Fruit fly (Drosophila melanogaster) whole organism, embryonic: ENCODE results near the gene CG15404.

Source experiments
- Asciz ChIP-seq: fragments of 200-800 bp; sonication (Bioruptor generic); optimal IDR thresholded peaks from 2 replicates; lab custom pipeline; 2017; ENCODE audit warnings: missing biosample characterization, mild to moderate bottlenecking, missing genetic modification characterization, missing genetic modification reagents
- CG10209 ChIP-seq: fragments of 200-800 bp; sonication (Bioruptor generic); optimal IDR thresholded peaks from 3 replicates; lab custom pipeline; 2017; ENCODE audit warnings: missing biosample characterization, mild to moderate bottlenecking, missing genetic modification characterization, missing genetic modification reagents
- CG10267 ChIP-seq: fragments of 200-800 bp; sonication (Bioruptor generic); optimal IDR thresholded peaks from 2 replicates; lab custom pipeline; 2018; ENCODE audit warnings: missing biosample characterization, mild to moderate bottlenecking, missing genetic modification characterization, moderate library complexity
- CG12659 ChIP-seq: fragments of 200-800 bp; sonication (Bioruptor generic); optimal IDR thresholded peaks from 3 replicates; lab custom pipeline; 2017; ENCODE audit warnings: mild to moderate bottlenecking, missing biosample characterization, missing genetic modification reagents, missing genetic modification characterization
- CG13287 ChIP-seq: fragments of 200-800 bp; sonication (Bioruptor generic); IDR thresholded peaks from 2 replicates; pipeline ENCODE4 v1.3.6; 2022; ENCODE audit warnings: missing biosample characterization, missing genetic modification characterization; ENCODE audit not compliant: partially characterized antibody
- CG13424 ChIP-seq: fragments of 200-800 bp; sonication (Bioruptor generic); optimal IDR thresholded peaks from 2 replicates; lab custom pipeline; 2019; ENCODE audit warnings: missing biosample characterization, mild to moderate bottlenecking, missing genetic modification characterization, moderate library complexity
- CG14965 ChIP-seq: fragments of 200-800 bp; sonication (Bioruptor generic); optimal IDR thresholded peaks from 2 replicates; lab custom pipeline; 2016; ENCODE audit warnings: missing biosample characterization, missing genetic modification characterization, borderline replicate concordance
- CG15696 ChIP-seq: fragments of 200-800 bp; sonication (Bioruptor generic); optimal IDR thresholded peaks from 2 replicates; lab custom pipeline; 2019; ENCODE audit warnings: missing biosample characterization, mild to moderate bottlenecking, missing genetic modification characterization, moderate library complexity
- CG1603 ChIP-seq: fragments of 200-800 bp; sonication (Bioruptor generic); optimal IDR thresholded peaks from 2 replicates; lab custom pipeline; 2019; ENCODE audit warnings: missing biosample characterization, mild to moderate bottlenecking, missing genetic modification characterization, moderate library complexity
- CG16813 ChIP-seq: fragments of 200-800 bp; sonication (Bioruptor generic); IDR thresholded peaks from 3 replicates; pipeline ENCODE4 v1.3.6; 2022; ENCODE audit warnings: missing biosample characterization, missing genetic modification characterization; ENCODE audit not compliant: partially characterized antibody
- CG17186 ChIP-seq: fragments of 200-800 bp; sonication (Bioruptor generic); optimal IDR thresholded peaks from 3 replicates; lab custom pipeline; 2017; ENCODE audit warnings: missing biosample characterization, missing genetic modification reagents, missing genetic modification characterization
- CG2116 ChIP-seq: fragments of 200-800 bp; sonication (Bioruptor generic); optimal IDR thresholded peaks from 3 replicates; lab custom pipeline; 2018; ENCODE audit warnings: missing biosample characterization, mild to moderate bottlenecking, missing genetic modification characterization
- CG33557 ChIP-seq: fragments of 200-800 bp; sonication (Bioruptor generic); optimal IDR thresholded peaks from 2 replicates; lab custom pipeline; 2019; ENCODE audit warnings: missing biosample characterization, mild to moderate bottlenecking, missing genetic modification characterization, moderate library complexity
- CG34376 ChIP-seq: fragments of 200-800 bp; sonication (Bioruptor generic); optimal IDR thresholded peaks from 2 replicates; lab custom pipeline; 2018; ENCODE audit warnings: missing biosample characterization, mild to moderate bottlenecking, missing genetic modification characterization
- CG3995 ChIP-seq: fragments of 200-800 bp; sonication (Bioruptor generic); optimal IDR thresholded peaks from 3 replicates; lab custom pipeline; 2016; ENCODE audit warnings: missing biosample characterization, missing genetic modification characterization
- CG6175 ChIP-seq: fragments of 200-800 bp; sonication (Bioruptor generic); IDR thresholded peaks from 3 replicates; pipeline ENCODE4 v1.3.6; 2022; ENCODE audit warnings: missing biosample characterization, missing genetic modification characterization
- CG6254 ChIP-seq: fragments of 200-800 bp; sonication (Bioruptor generic); optimal IDR thresholded peaks from 3 replicates; lab custom pipeline; 2017; ENCODE audit warnings: mild to moderate bottlenecking, missing biosample characterization, missing genetic modification reagents, missing genetic modification characterization
- CG8290 ChIP-seq, 3 experiments: fragments of 200-800 bp; sonication (Bioruptor generic); optimal IDR thresholded peaks; 2 replicates each; lab custom pipeline; 2016 to 2019; ENCODE audit warnings: missing biosample characterization in 3 of 3, missing genetic modification characterization in 3 of 3, mild to moderate bottlenecking in 2 of 3, moderate library complexity in 1 of 3
- CG9437 ChIP-seq: fragments of 200-800 bp; sonication (Bioruptor generic); optimal IDR thresholded peaks from 2 replicates; lab custom pipeline; 2018; ENCODE audit warnings: missing biosample characterization, mild to moderate bottlenecking, missing genetic modification characterization
- CG9727 ChIP-seq: fragments of 200-800 bp; sonication (Bioruptor generic); optimal IDR thresholded peaks from 3 replicates; lab custom pipeline; 2017; ENCODE audit warnings: missing biosample characterization, mild to moderate bottlenecking, missing genetic modification characterization
- Dfd ChIP-seq, 2 experiments: fragments of >200 bp; optimal IDR thresholded peaks; 2 replicates each; lab custom pipeline; 2017; ENCODE audit warnings: missing biosample characterization in 2 of 2, missing genetic modification characterization in 2 of 2
- Dp ChIP-seq: fragments of 200-800 bp; sonication (Bioruptor generic); optimal IDR thresholded peaks from 2 replicates; lab custom pipeline; 2018; ENCODE audit warnings: missing biosample characterization, mild to moderate bottlenecking, missing genetic modification characterization, moderate library complexity
- E2f2 ChIP-seq: fragments of 200-800 bp; sonication (Bioruptor generic); IDR thresholded peaks from 2 replicates; pipeline ENCODE4 v1.3.6; 2022; ENCODE audit warnings: missing biosample characterization, missing genetic modification characterization
- Elba2 ChIP-seq: fragments of 200-800 bp; sonication (Bioruptor generic); optimal IDR thresholded peaks from 3 replicates; lab custom pipeline; 2016; ENCODE audit warnings: missing biosample characterization, missing genetic modification characterization
- Ets97D ChIP-seq: fragments of 200-800 bp; sonication (Bioruptor generic); optimal IDR thresholded peaks from 3 replicates; lab custom pipeline; 2016; ENCODE audit warnings: missing biosample characterization, missing genetic modification characterization
- HHEX ChIP-seq: fragments of 200-800 bp; sonication (Bioruptor generic); optimal IDR thresholded peaks from 3 replicates; lab custom pipeline; 2017; ENCODE audit warnings: missing biosample characterization, mild to moderate bottlenecking, missing genetic modification characterization, missing genetic modification reagents
- Hr3 ChIP-seq: fragments of 200-800 bp; sonication (Bioruptor generic); optimal IDR thresholded peaks from 3 replicates; lab custom pipeline; 2016; ENCODE audit warnings: missing biosample characterization, missing genetic modification characterization
- MBD-R2 ChIP-seq: fragments of 200-800 bp; sonication (Bioruptor generic); IDR thresholded peaks from 2 replicates; pipeline ENCODE4 v1.3.6; 2022; ENCODE audit warnings: missing biosample characterization, missing genetic modification characterization
- NFAT ChIP-seq: fragments of 200-800 bp; sonication (Bioruptor generic); IDR thresholded peaks from 2 replicates; pipeline ENCODE4 v1.3.6; 2022; ENCODE audit warnings: missing biosample characterization, missing genetic modification characterization
- NfI ChIP-seq: fragments of 200-800 bp; sonication (Bioruptor generic); optimal IDR thresholded peaks from 3 replicates; lab custom pipeline; 2018; ENCODE audit warnings: missing biosample characterization, mild to moderate bottlenecking, missing genetic modification characterization, moderate library complexity
- Pdp1 ChIP-seq, 2 experiments: fragments of 200-800 bp; sonication (Bioruptor generic); optimal IDR thresholded peaks; 3 replicates each; lab custom pipeline; 2016; ENCODE audit warnings: missing biosample characterization in 2 of 2, missing genetic modification characterization in 2 of 2, mild to moderate bottlenecking in 1 of 2, moderate library complexity in 1 of 2
- Ptx1 ChIP-seq: fragments of 200-800 bp; sonication (Bioruptor generic); IDR thresholded peaks from 2 replicates; pipeline ENCODE4 v1.3.6; 2022; ENCODE audit warnings: missing biosample characterization, missing genetic modification characterization
- Scr ChIP-seq: fragments of 200-800 bp; sonication (Bioruptor generic); IDR thresholded peaks from 2 replicates; pipeline ENCODE4 v1.3.6; 2022; ENCODE audit warnings: missing biosample characterization, missing genetic modification characterization; ENCODE audit not compliant: partially characterized antibody
- Sry-δ ChIP-seq: fragments of 200-800 bp; sonication (Bioruptor generic); optimal IDR thresholded peaks from 2 replicates; lab custom pipeline; 2016; ENCODE audit warnings: missing biosample characterization, missing genetic modification characterization
- Stat92E ChIP-seq, 3 experiments: fragments of >200 bp in 2 of 3; fragments of 200-800 bp in 1 of 3; sonication (Bioruptor generic) in 1 of 3; optimal IDR thresholded peaks; 2 replicates each; lab custom pipeline; 2017 to 2019; ENCODE audit warnings: missing biosample characterization in 3 of 3, missing genetic modification characterization in 3 of 3, mild to moderate bottlenecking in 1 of 3, moderate library complexity in 1 of 3
- Usf ChIP-seq: fragments of 200-800 bp; sonication (Bioruptor generic); optimal IDR thresholded peaks from 2 replicates; lab custom pipeline; 2017; ENCODE audit warnings: missing genotype, missing biosample characterization, missing genetic modification characterization
- YL-1 ChIP-seq: fragments of 200-800 bp; sonication (Bioruptor generic); optimal IDR thresholded peaks from 3 replicates; lab custom pipeline; 2017; ENCODE audit warnings: missing biosample characterization, mild to moderate bottlenecking, missing genetic modification characterization
- aop ChIP-seq: fragments of 200-800 bp; sonication (Bioruptor generic); IDR thresholded peaks from 2 replicates; pipeline ENCODE4 v1.3.6; 2022; ENCODE audit warnings: missing biosample characterization, missing genetic modification characterization
- bsh ChIP-seq, 2 experiments: fragments of 200-800 bp; sonication (Bioruptor generic); optimal IDR thresholded peaks; 2 replicates each; lab custom pipeline; 2017 to 2018; ENCODE audit warnings: mild to moderate bottlenecking in 2 of 2, missing biosample characterization in 2 of 2, missing genetic modification characterization in 2 of 2, moderate library complexity in 1 of 2
- crc ChIP-seq: fragments of 200-800 bp; sonication (Bioruptor generic); optimal IDR thresholded peaks from 2 replicates; lab custom pipeline; 2016; ENCODE audit warnings: missing biosample characterization, missing genetic modification characterization
- crp ChIP-seq, 2 experiments: fragments of 200-800 bp; sonication (Bioruptor generic); optimal IDR thresholded peaks; 2 replicates in 1 of 2; 3 replicates in 1 of 2; lab custom pipeline; 2017; ENCODE audit warnings: missing biosample characterization in 2 of 2, missing genetic modification characterization in 2 of 2, mild to moderate bottlenecking in 1 of 2, moderate library complexity in 1 of 2
- eve ChIP-seq, 2 experiments: fragments of >200 bp; optimal IDR thresholded peaks; 2 replicates each; lab custom pipeline; 2017; ENCODE audit warnings: missing biosample characterization in 2 of 2, missing genetic modification characterization in 2 of 2
- pfk ChIP-seq: fragments of 200-800 bp; sonication (Bioruptor generic); optimal IDR thresholded peaks from 2 replicates; lab custom pipeline; 2018; ENCODE audit warnings: missing biosample characterization, mild to moderate bottlenecking, missing genetic modification characterization, moderate library complexity
- pzg ChIP-seq: fragments of 200-800 bp; sonication (Bioruptor generic); optimal IDR thresholded peaks from 3 replicates; lab custom pipeline; 2018; ENCODE audit warnings: missing biosample characterization, mild to moderate bottlenecking, missing genetic modification characterization, moderate library complexity
- run ChIP-seq: fragments of 200-800 bp; sonication (Bioruptor generic); optimal IDR thresholded peaks from 3 replicates; lab custom pipeline; 2018; ENCODE audit warnings: missing biosample characterization, mild to moderate bottlenecking, missing genetic modification characterization
- sqz ChIP-seq: fragments of 200-800 bp; sonication (Bioruptor generic); optimal IDR thresholded peaks from 3 replicates; lab custom pipeline; 2018; ENCODE audit warnings: missing biosample characterization, mild to moderate bottlenecking, missing genetic modification characterization
- stwl ChIP-seq: fragments of 200-800 bp; sonication (Bioruptor generic); optimal IDR thresholded peaks from 3 replicates; lab custom pipeline; 2018; ENCODE audit warnings: missing biosample characterization, mild to moderate bottlenecking, missing genetic modification characterization, moderate library complexity
- tll ChIP-seq, 2 experiments: fragments of 200-800 bp in 1 of 2; fragments of >200 bp in 1 of 2; sonication (Bioruptor generic) in 1 of 2; optimal IDR thresholded peaks; 2 replicates each; lab custom pipeline; 2017 to 2019; ENCODE audit warnings: missing biosample characterization in 2 of 2, missing genetic modification characterization in 2 of 2, mild to moderate bottlenecking in 1 of 2, moderate library complexity in 1 of 2

The CG15404 gene

dm6 chr2L:3170949-3171579, 2.7 kb upstream of the CG15404 start, which contains the start of gene CG44002 (continued):
- TF ChIP-seq sqz (GFP tag; lab: Kevin White, UChicago): no peak
- peak; percentile 35 for TF ChIP-seq CG1603
- no peak for TF ChIP-seq tll (GFP tag; optimal IDR thresholded peaks at IDR 0.05; lab: Kevin White, UChicago)
- peak; percentile 38 for TF ChIP-seq YL-1 (GFP tag; lab: Kevin White, UChicago)
- peak in 1 of 2 experiments; percentile 36 for TF ChIP-seq eve (GFP tag; optimal IDR thresholded peaks at IDR 0.05; lab: Kevin White, UChicago)
- TF ChIP-seq Sry-δ (GFP tag; lab: Kevin White, UChicago): no peak
- TF ChIP-seq Hr3 (GFP tag; lab: Kevin White, UChicago): no peak
- no peak for TF ChIP-seq pfk (GFP tag; lab: Kevin White, UChicago)
- peak; percentile 14 for TF ChIP-seq CG10267 (tag; lab: Kevin White, UChicago)
- TF ChIP-seq NfI (GFP tag; lab: Kevin White, UChicago): peak; percentile 7
- no peak for TF ChIP-seq Ptx1 (GFP tag; lab: Robert Waterston, UW)
- peak; percentile 36 for TF ChIP-seq pzg (GFP tag; lab: Kevin White, UChicago)
- peak; percentile 44 for TF ChIP-seq Dp (GFP tag; lab: Kevin White, UChicago)
- TF ChIP-seq Pdp1 (GFP tag; optimal IDR thresholded peaks at IDR 0.05; lab: Kevin White, UChicago): no peak
- TF ChIP-seq NFAT: no peak
- no peak for TF ChIP-seq run
- peak in 1 of 2 experiments; percentile 27 for TF ChIP-seq crp (GFP tag; optimal IDR thresholded peaks at IDR 0.05; lab: Kevin White, UChicago)
- TF ChIP-seq stwl (tag; lab: Kevin White, UChicago): peak; percentile 54
- peak; percentile 3 for TF ChIP-seq CG2116 (GFP tag; lab: Kevin White, UChicago)
- TF ChIP-seq HHEX (GFP tag; lab: Kevin White, UChicago): no peak
- TF ChIP-seq Scr (GFP tag; lab: Robert Waterston, UW): no peak
- TF ChIP-seq CG9437: peak; percentile 81
- TF ChIP-seq Ets97D: no peak
- no peak for TF ChIP-seq CG16813 (GFP tag; lab: Robert Waterston, UW)
- no peak for TF ChIP-seq bsh (GFP tag; optimal IDR thresholded peaks at IDR 0.05; lab: Kevin White, UChicago)
- no peak for TF ChIP-seq Dfd (GFP tag; optimal IDR thresholded peaks at IDR 0.05; lab: Kevin White, UChicago)
- TF ChIP-seq CG13287 (GFP tag; lab: Robert Waterston, UW): peak; percentile 26; the same call in 1 of the 2 replicates
- no peak for TF ChIP-seq CG8290 (GFP tag; optimal IDR thresholded peaks at IDR 0.05; lab: Kevin White, UChicago)
- peak in 1 of 2 experiments; percentile 26 for TF ChIP-seq CG8290 (tag; optimal IDR thresholded peaks at IDR 0.05; lab: Kevin White, UChicago)
- no peak for TF ChIP-seq Asciz (GFP tag; lab: Kevin White, UChicago)
- peak; percentile 99 for TF ChIP-seq CG17186
- TF ChIP-seq CG15696 (tag; lab: Kevin White, UChicago): no peak
- TF ChIP-seq CG6254 (GFP tag; lab: Kevin White, UChicago): peak; percentile 99
- TF ChIP-seq E2f2 (GFP tag; lab: Robert Waterston, UW): peak; percentile 65
- TF ChIP-seq CG13424 (tag; lab: Kevin White, UChicago): no peak
- TF ChIP-seq MBD-R2: peak; percentile 69
- TF ChIP-seq CG12659 (GFP tag; lab: Kevin White, UChicago): peak; percentile 30

- TF ChIP-seq Elba2 (GFP tag; lab: Kevin White, UChicago) (no peak), CG33557 (GFP tag; lab: Kevin White, UChicago) (no peak), CG10209 (no peak), Stat92E (GFP tag; optimal IDR thresholded peaks at IDR 0.05; lab: Kevin White, UChicago) (peak in 1 of 3 experiments; percentile 89), crc (GFP tag; lab: Kevin White, UChicago) (no peak), CG3995 (GFP tag; lab: Kevin White, UChicago) (no peak), CG14965 (no peak), CG9727 (GFP tag; lab: Kevin White, UChicago) (no peak), CG6175 (GFP tag; lab: Robert Waterston, UW) (no peak), aop (GFP tag; lab: Robert Waterston, UW) (no peak), Usf (GFP tag; lab: Kevin White, UChicago) (no peak), CG34376 (GFP tag; lab: Kevin White, UChicago) (peak; percentile 39)
Measured at dm6 chr2L:3172745-3173271, 964 bp upstream of the CG15404 start.
